Fruit fly (Drosophila melanogaster) whole organism, prepupa: Measurements from ENCODE around the gene CG32371.
A peak's percentile ranks its signal among the peaks of the same experiment; 100 is the strongest.

Experiments used
- Blimp-1 ChIP-seq: fragments of 200-800 bp; sonication (Bioruptor generic); optimal IDR thresholded peaks from 3 replicates; lab custom pipeline; 2017; ENCODE audit warnings: missing biosample characterization, missing genetic modification characterization, mild to moderate bottlenecking, moderate library complexity, missing genetic modification reagents
- CG11294 ChIP-seq: fragments of 200-800 bp; sonication (Bioruptor generic); IDR thresholded peaks from 2 replicates; pipeline ENCODE4 v1.3.6; 2022; ENCODE audit warnings: missing biosample characterization, missing genetic modification characterization
- CG11902 ChIP-seq: fragments of 200-800 bp; sonication (Bioruptor generic); optimal IDR thresholded peaks from 3 replicates; lab custom pipeline; 2016; ENCODE audit warnings: missing biosample characterization, missing genetic modification characterization
- CG15336 ChIP-seq: fragments of 200-800 bp; sonication (Bioruptor generic); IDR thresholded peaks from 2 replicates; pipeline ENCODE4 v1.3.6; 2022; ENCODE audit warnings: missing biosample characterization, missing genetic modification characterization
- CG32006 ChIP-seq: fragments of 200-800 bp; sonication (Bioruptor generic); optimal IDR thresholded peaks from 3 replicates; lab custom pipeline; 2017; ENCODE audit warnings: missing biosample characterization, mild to moderate bottlenecking, missing genetic modification characterization
- CG3919 ChIP-seq: fragments of 200-800 bp; sonication (Bioruptor generic); optimal IDR thresholded peaks from 3 replicates; lab custom pipeline; 2016; ENCODE audit warnings: missing biosample characterization, missing genetic modification characterization
- CG4318 ChIP-seq: fragments of 200-800 bp; sonication (Bioruptor generic); optimal IDR thresholded peaks from 3 replicates; lab custom pipeline; 2017; ENCODE audit warnings: missing biosample characterization, mild to moderate bottlenecking, missing genetic modification characterization
- CG6163 ChIP-seq: fragments of 200-800 bp; sonication (Bioruptor generic); IDR thresholded peaks from 3 replicates; pipeline ENCODE4 v1.3.6; 2022; ENCODE audit warnings: missing biosample characterization, missing genetic modification characterization
- CG6276 ChIP-seq: fragments of 200-800 bp; sonication (Bioruptor generic); optimal IDR thresholded peaks from 2 replicates; lab custom pipeline; 2017; ENCODE audit warnings: missing biosample characterization, mild to moderate bottlenecking, missing genetic modification characterization
- CG6854 ChIP-seq: fragments of 200-800 bp; sonication (Bioruptor generic); optimal IDR thresholded peaks from 2 replicates; lab custom pipeline; 2017; ENCODE audit warnings: missing biosample characterization, mild to moderate bottlenecking, missing genetic modification characterization
- CG7368 ChIP-seq: fragments of 200-800 bp; sonication (Bioruptor generic); optimal IDR thresholded peaks from 3 replicates; lab custom pipeline; 2016; ENCODE audit warnings: missing biosample characterization, missing genetic modification characterization
- CG8119 ChIP-seq: fragments of 200-800 bp; sonication (Bioruptor generic); IDR thresholded peaks from 3 replicates; pipeline ENCODE4 v1.3.6; 2022; ENCODE audit warnings: missing biosample characterization, missing genetic modification characterization
- CG8632 ChIP-seq: fragments of 200-800 bp; sonication (Bioruptor generic); optimal IDR thresholded peaks from 3 replicates; lab custom pipeline; 2016; ENCODE audit warnings: missing biosample characterization, missing genetic modification characterization
- CG9139 ChIP-seq: fragments of 200-800 bp; sonication (Bioruptor generic); optimal IDR thresholded peaks from 3 replicates; lab custom pipeline; 2017; ENCODE audit warnings: missing biosample characterization, mild to moderate bottlenecking, missing genetic modification characterization
- Ets96B ChIP-seq: fragments of 200-800 bp; optimal IDR thresholded peaks from 2 replicates; lab custom pipeline; 2019; ENCODE audit warnings: missing biosample characterization, mild to moderate bottlenecking, missing genetic modification characterization, moderate library complexity
- Gug ChIP-seq: fragments of 200-800 bp; sonication (Bioruptor generic); IDR thresholded peaks from 2 replicates; pipeline ENCODE4 v1.3.6; 2022; ENCODE audit warnings: missing biosample characterization, missing genetic modification characterization
- Hr38 ChIP-seq: sonication (Bioruptor generic); optimal IDR thresholded peaks from 2 replicates; lab custom pipeline; 2016; ENCODE audit warnings: missing biosample characterization, missing genetic modification characterization
- Hr39 ChIP-seq: fragments of 200-800 bp; sonication (Bioruptor generic); optimal IDR thresholded peaks from 2 replicates; lab custom pipeline; 2016; ENCODE audit warnings: missing biosample characterization, missing genetic modification characterization
- Hr4 ChIP-seq: fragments of 200-800 bp; sonication (Bioruptor generic); optimal IDR thresholded peaks from 3 replicates; lab custom pipeline; 2016; ENCODE audit warnings: missing biosample characterization, missing genetic modification characterization
- Lpt ChIP-seq: fragments of 200-800 bp; sonication (Bioruptor generic); optimal IDR thresholded peaks from 3 replicates; lab custom pipeline; 2016; ENCODE audit warnings: missing biosample characterization, missing genetic modification characterization
- OdsH ChIP-seq: fragments of 200-800 bp; sonication (Bioruptor generic); optimal IDR thresholded peaks from 3 replicates; lab custom pipeline; 2016; ENCODE audit warnings: missing biosample characterization, missing genetic modification characterization
- Sox102F ChIP-seq: fragments of 200-800 bp; sonication (Bioruptor generic); optimal IDR thresholded peaks from 2 replicates; lab custom pipeline; 2016; ENCODE audit warnings: missing biosample characterization, mild to moderate bottlenecking, missing genetic modification characterization
- Sox15 ChIP-seq: fragments of 200-800 bp; sonication (Bioruptor generic); optimal IDR thresholded peaks from 3 replicates; lab custom pipeline; 2016; ENCODE audit warnings: missing biosample characterization, missing genetic modification characterization
- achi ChIP-seq: fragments of 200-800 bp; sonication (Bioruptor generic); optimal IDR thresholded peaks from 3 replicates; lab custom pipeline; 2016; ENCODE audit warnings: missing biosample characterization, missing genetic modification characterization
- acj6 ChIP-seq: fragments of 200-800 bp; sonication (Bioruptor generic); optimal IDR thresholded peaks from 3 replicates; lab custom pipeline; 2016; ENCODE audit warnings: missing biosample characterization, missing genetic modification characterization
- cyc ChIP-seq: fragments of 200-800 bp; sonication (Bioruptor generic); optimal IDR thresholded peaks from 3 replicates; lab custom pipeline; 2016; ENCODE audit warnings: missing biosample characterization, missing genetic modification characterization
- dsx ChIP-seq: fragments of 200-800 bp; optimal IDR thresholded peaks from 3 replicates; lab custom pipeline; 2019; ENCODE audit warnings: missing biosample characterization, mild to moderate bottlenecking, missing genetic modification characterization, moderate library complexity; ENCODE audit not compliant: poor library complexity, severe bottlenecking
- eg ChIP-seq: fragments of 200-800 bp; sonication (Bioruptor generic); IDR thresholded peaks from 3 replicates; pipeline ENCODE4 v1.3.6; 2022; ENCODE audit warnings: missing biosample characterization, missing genetic modification characterization
- fd85E ChIP-seq: fragments of 200-800 bp; sonication (Bioruptor generic); optimal IDR thresholded peaks from 3 replicates; lab custom pipeline; 2016; ENCODE audit warnings: missing biosample characterization, missing genetic modification characterization
- fkh ChIP-seq: fragments of 200-800 bp; sonication (Bioruptor generic); optimal IDR thresholded peaks from 3 replicates; lab custom pipeline; 2017; ENCODE audit warnings: missing biosample characterization, mild to moderate bottlenecking, missing genetic modification characterization, moderate library complexity
- net ChIP-seq: fragments of 200-800 bp; sonication (Bioruptor generic); optimal IDR thresholded peaks from 3 replicates; lab custom pipeline; 2016; ENCODE audit warnings: missing biosample characterization, missing genetic modification characterization
- salr ChIP-seq, 2 experiments: fragments of 200-800 bp; sonication (Bioruptor generic); optimal IDR thresholded peaks; 3 replicates each; lab custom pipeline; 2016 to 2018; ENCODE audit warnings: missing biosample characterization in 2 of 2, missing genetic modification characterization in 2 of 2, mild to moderate bottlenecking in 1 of 2
- ss ChIP-seq, 2 experiments: fragments of 200-800 bp; sonication (Bioruptor generic); optimal IDR thresholded peaks; 2 replicates in 1 of 2; 3 replicates in 1 of 2; lab custom pipeline; 2017 to 2018; ENCODE audit warnings: mild to moderate bottlenecking in 2 of 2, missing biosample characterization in 2 of 2, missing genetic modification characterization in 2 of 2, moderate library complexity in 1 of 2
- svp ChIP-seq: fragments of 200-800 bp; sonication (Bioruptor generic); peaks from one replicate; lab custom pipeline; 2016; ENCODE audit warnings: missing biosample characterization, missing genetic modification characterization
- vri ChIP-seq: fragments of 200-800 bp; sonication (Bioruptor generic); optimal IDR thresholded peaks from 3 replicates; lab custom pipeline; 2016; ENCODE audit warnings: missing biosample characterization, mild to moderate bottlenecking, missing genetic modification characterization

The CG32371 gene

dm6 chr3L:7809289-7810099 is 41.3 kb upstream of the CG32371 start, which contains the start of gene CG32369 (continued):
- peak; percentile 84 for TF ChIP-seq CG6854 (GFP tag; lab: Kevin White, UChicago)
- no peak for TF ChIP-seq Blimp-1
- TF ChIP-seq net (GFP tag; lab: Kevin White, UChicago), result peak; percentile 89
- peak; percentile 86 for TF ChIP-seq CG32006 (GFP tag; lab: Kevin White, UChicago)
- TF ChIP-seq achi (GFP tag; lab: Kevin White, UChicago), result peak; percentile 81
- peak; percentile 96 for TF ChIP-seq eg (GFP tag; lab: Robert Waterston, UW)
- no peak for TF ChIP-seq CG11902 (GFP tag; lab: Kevin White, UChicago)
- TF ChIP-seq Sox15, result no peak
- peak in 1 of 2 experiments; percentile 81 for TF ChIP-seq salr (GFP tag; optimal IDR thresholded peaks at IDR 0.05; lab: Kevin White, UChicago)
- peak; percentile 76 for TF ChIP-seq fkh (GFP tag; lab: Kevin White, UChicago)
- peak; percentile 69 for TF ChIP-seq Hr4 (GFP tag; lab: Kevin White, UChicago)
- peak; percentile 69 for TF ChIP-seq CG8632 (GFP tag; lab: Kevin White, UChicago)
- TF ChIP-seq Gug (GFP tag; lab: Robert Waterston, UW), result peak; percentile 75; the same call in 1 of the 2 replicates
- peak; percentile 73 for TF ChIP-seq CG7368
- TF ChIP-seq Sox102F, result peak; percentile 80
- TF ChIP-seq CG6276 (GFP tag; lab: Kevin White, UChicago), result peak; percentile 92
- TF ChIP-seq Hr39, result no peak
- peak; percentile 94 for TF ChIP-seq CG8119 (GFP tag; lab: Robert Waterston, UW)
- peak; percentile 27 for TF ChIP-seq CG4318 (GFP tag; lab: Kevin White, UChicago)

- TF ChIP-seq net (GFP tag; lab: Kevin White, UChicago), result peak; percentile 13
- TF ChIP-seq CG8119 (GFP tag; lab: Robert Waterston, UW), result 0 out of 3 replicates have a peak, but pooled peaks have one; percentile 11
- no peak for TF ChIP-seq CG3919 (GFP tag; lab: Kevin White, UChicago)
- no peak for TF ChIP-seq svp
- no peak for TF ChIP-seq fd85E (GFP tag; lab: Kevin White, UChicago)
- peak; percentile 81 for TF ChIP-seq dsx (GFP tag; lab: Kevin White, UChicago)
- TF ChIP-seq Hr38 (GFP tag; lab: Kevin White, UChicago), result no peak
- peak; percentile 18; the same call in 1 of the 2 replicates for TF ChIP-seq CG15336
- no peak for TF ChIP-seq CG4318 (GFP tag; lab: Kevin White, UChicago)
- TF ChIP-seq CG7368, result no peak
- no peak for TF ChIP-seq cyc
- TF ChIP-seq Hr4 (GFP tag; lab: Kevin White, UChicago), result no peak
- TF ChIP-seq CG9139 (GFP tag; lab: Kevin White, UChicago), result no peak
- TF ChIP-seq OdsH (GFP tag; lab: Kevin White, UChicago), result no peak
- no peak for TF ChIP-seq Ets96B (tag; lab: Kevin White, UChicago)
- no peak for TF ChIP-seq CG8632 (GFP tag; lab: Kevin White, UChicago)
- peak; percentile 18; the same call in 1 of the 3 replicates for TF ChIP-seq CG6163 (GFP tag; lab: Robert Waterston, UW)
- TF ChIP-seq ss (GFP tag; optimal IDR thresholded peaks at IDR 0.05; lab: Kevin White, UChicago), result no peak
- TF ChIP-seq vri, result peak; percentile 81
- TF ChIP-seq CG11294 (GFP tag; lab: Robert Waterston, UW), result no peak
- no peak for TF ChIP-seq Lpt
- no peak for TF ChIP-seq achi (GFP tag; lab: Kevin White, UChicago)
- no peak for TF ChIP-seq acj6 (GFP tag; lab: Kevin White, UChicago)
These were observed 40.5 kb upstream of the CG32371 start for dm6 chr3L:7808491-7809162.
